Worm (Caenorhabditis elegans) whole organism, L3 larva: ENCODE measurements around the gene clec-32.

Experiments used
- R02D3.7 ChIP-seq: fragments of 150-350 bp; optimal IDR thresholded peaks from 2 replicates; lab custom pipeline; 2014; ENCODE audit warnings: missing biosample characterization, missing genetic modification characterization
- ceh-82 ChIP-seq: fragments of 150-350 bp; optimal IDR thresholded peaks from 2 replicates; lab custom pipeline; 2014; ENCODE audit warnings: missing biosample characterization, missing genetic modification characterization
- jun-1 ChIP-seq: fragments of 150-350 bp; optimal IDR thresholded peaks from 2 replicates; lab custom pipeline; 2014; ENCODE audit warnings: missing biosample characterization, missing genetic modification reagents, missing genetic modification characterization
- lin-15B ChIP-seq: fragments of 150-350 bp; optimal IDR thresholded peaks from 2 replicates; lab custom pipeline; 2014; ENCODE audit warnings: missing biosample characterization, missing genetic modification characterization
- nhr-12 ChIP-seq: fragments of 150-350 bp; optimal IDR thresholded peaks from 2 replicates; lab custom pipeline; 2014; ENCODE audit warnings: missing biosample characterization, missing genetic modification characterization
- nhr-43 ChIP-seq: sonication (generic microtip); optimal IDR thresholded peaks from 2 replicates; lab custom pipeline; 2016; ENCODE audit warnings: mild to moderate bottlenecking, missing genetic modification characterization, missing compliant biosample characterization; ENCODE audit not compliant: poor library complexity, severe bottlenecking
- pha-4 ChIP-seq: fragments of 150-350 bp; optimal IDR thresholded peaks from 2 replicates; lab custom pipeline; 2014; ENCODE audit warnings: missing biosample characterization, missing genetic modification reagents, missing genetic modification characterization
- unc-62 ChIP-seq: fragments of 150-350 bp; sonication (generic microtip); optimal IDR thresholded peaks from 4 replicates; lab custom pipeline; 2014; ENCODE audit warnings: missing biosample characterization, missing genetic modification reagents, missing genetic modification characterization

- TF ChIP-seq ceh-82 (tag; lab: Kevin White, UChicago) (no peak), nhr-43 (tag; lab: Kevin White, UChicago) (no peak), pha-4 (no peak), R02D3.7 (no peak), jun-1 (no peak), nhr-12 (tag; lab: Kevin White, UChicago) (no peak), unc-62 (GFP tag; lab: Kevin White, UChicago) (no peak), lin-15B (no peak)
Measured at ce11 chrV:16874966-16875365, 13.3 kb upstream of the clec-32 start, which contains the start of gene F49A5.10.
